Worm (Caenorhabditis elegans): ENCODE results near the gene ZK792.7.

ZK792.7 gene

DNA sequence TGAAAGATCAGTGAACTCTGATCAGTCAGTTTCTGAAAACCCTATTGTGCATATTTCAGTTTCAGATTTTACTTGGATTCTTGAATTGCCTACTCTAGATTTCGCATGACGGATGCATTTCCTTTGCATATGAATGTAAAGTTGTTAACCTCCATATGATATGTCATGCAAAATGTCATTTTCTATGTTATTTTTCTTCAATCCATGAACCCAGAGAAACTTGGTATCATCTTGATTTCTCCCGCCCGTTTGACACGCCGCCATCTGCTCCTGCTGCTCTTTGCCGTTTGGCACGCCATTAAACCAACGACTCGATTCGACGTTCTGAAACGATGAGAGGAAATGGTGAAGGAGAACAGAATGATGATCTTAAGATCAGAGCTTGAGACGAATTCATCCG lies 43.9 kb upstream of the ZK792.7 start:
- TF ChIP-seq unc-39 (tag; optimal IDR thresholded peaks at IDR 0.05) (no peak), C34F6.9 (tag; optimal IDR thresholded peaks at IDR 0.05) (no peak), ama-1 (optimal IDR thresholded peaks at IDR 0.05) (no peak), nhr-23 (tag; optimal IDR thresholded peaks at IDR 0.05) (no peak), mbf-1 (tag; optimal IDR thresholded peaks at IDR 0.05) (no peak), nhr-25 (tag; optimal IDR thresholded peaks at IDR 0.05) (no peak), alr-1 (tag; optimal IDR thresholded peaks at IDR 0.05) (no peak), nhr-77 (tag; optimal IDR thresholded peaks at IDR 0.05) (no peak), crh-2 (tag; optimal IDR thresholded peaks at IDR 0.05) (no peak), nhr-12 (tag; optimal IDR thresholded peaks at IDR 0.05) (no peak), sma-3 (GFP tag; optimal IDR thresholded peaks at IDR 0.05) (no peak), nhr-6 (tag; optimal IDR thresholded peaks at IDR 0.05) (no peak), lsy-2 (tag; optimal IDR thresholded peaks at IDR 0.05) (no peak), nhr-21 (tag; optimal IDR thresholded peaks at IDR 0.05) (no peak), ztf-4 (tag; optimal IDR thresholded peaks at IDR 0.05) (no peak), lin-13 (GFP tag; optimal IDR thresholded peaks at IDR 0.05) (no peak), elt-3 (tag; optimal IDR thresholded peaks at IDR 0.05) (no peak), peb-1 (tag; optimal IDR thresholded peaks at IDR 0.05) (no peak)

DNA sequence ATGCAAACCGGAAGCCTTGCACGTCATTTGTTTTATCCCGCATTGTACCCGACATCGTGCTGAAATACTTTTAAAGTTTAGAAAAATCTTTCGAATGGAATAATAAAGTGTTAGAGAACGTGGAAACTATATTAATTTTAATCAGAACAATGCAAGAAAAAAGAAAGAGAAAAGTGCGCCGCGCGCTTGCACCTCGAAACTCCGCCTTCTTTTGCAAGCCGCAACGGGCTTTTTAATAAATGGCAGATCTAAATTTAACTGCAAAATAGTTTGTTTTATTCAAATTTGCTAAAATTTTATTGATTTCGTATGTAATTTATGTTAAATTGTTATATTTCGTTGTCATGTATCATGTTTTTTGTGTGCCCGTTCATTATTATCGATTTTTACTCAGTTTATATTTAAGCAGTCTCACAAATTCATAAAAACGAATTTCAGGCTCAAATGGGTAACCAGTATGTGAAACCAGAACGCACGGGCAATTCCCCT lies 42.2 kb upstream of the ZK792.7 start, which contains the start of the genes acl-3 and ndub-6:
Gene acl-3, minus strand, starts transcription at position 59 of the 489 bp plus-strand sequence.
Gene ndub-6, plus strand, starts transcription at position 439 of the 489 bp plus-strand sequence.
- TF ChIP-seq C34F6.9 (tag; optimal IDR thresholded peaks at IDR 0.05) (peak; percentile 8), mab-5 (tag; optimal IDR thresholded peaks at IDR 0.05) (no peak), lsy-2 (tag; optimal IDR thresholded peaks at IDR 0.05) (peak in 1 of 2 experiments; percentile 14)

DNA sequence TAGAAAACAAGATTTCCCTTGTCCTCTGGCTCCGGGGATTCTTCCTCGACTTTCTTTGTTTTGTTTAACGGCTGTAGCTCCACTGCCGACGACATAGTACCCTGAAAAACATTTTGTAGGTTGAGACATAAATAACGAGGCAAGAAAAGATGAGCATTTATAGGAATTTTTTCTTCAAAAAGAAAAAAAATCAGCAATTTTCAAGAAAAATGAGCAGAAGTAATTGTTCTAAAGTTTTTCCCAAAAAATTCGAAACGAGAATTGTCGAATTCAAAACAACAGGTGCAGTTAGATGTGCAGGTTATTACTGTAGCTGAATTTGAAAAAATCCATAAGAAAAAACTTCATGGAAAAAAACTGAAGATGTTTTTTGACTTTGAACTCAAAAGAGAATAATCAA lies 38.9 kb upstream of the ZK792.7 start, which contains the start of gene ent-1:
Gene ent-1, minus strand, starts transcription at position 101 of the 400 bp plus-strand sequence.
- TF ChIP-seq crh-2 (tag; optimal IDR thresholded peaks at IDR 0.05) (no peak), lsy-2 (tag; optimal IDR thresholded peaks at IDR 0.05) (peak in 1 of 2 experiments; percentile 4)

DNA sequence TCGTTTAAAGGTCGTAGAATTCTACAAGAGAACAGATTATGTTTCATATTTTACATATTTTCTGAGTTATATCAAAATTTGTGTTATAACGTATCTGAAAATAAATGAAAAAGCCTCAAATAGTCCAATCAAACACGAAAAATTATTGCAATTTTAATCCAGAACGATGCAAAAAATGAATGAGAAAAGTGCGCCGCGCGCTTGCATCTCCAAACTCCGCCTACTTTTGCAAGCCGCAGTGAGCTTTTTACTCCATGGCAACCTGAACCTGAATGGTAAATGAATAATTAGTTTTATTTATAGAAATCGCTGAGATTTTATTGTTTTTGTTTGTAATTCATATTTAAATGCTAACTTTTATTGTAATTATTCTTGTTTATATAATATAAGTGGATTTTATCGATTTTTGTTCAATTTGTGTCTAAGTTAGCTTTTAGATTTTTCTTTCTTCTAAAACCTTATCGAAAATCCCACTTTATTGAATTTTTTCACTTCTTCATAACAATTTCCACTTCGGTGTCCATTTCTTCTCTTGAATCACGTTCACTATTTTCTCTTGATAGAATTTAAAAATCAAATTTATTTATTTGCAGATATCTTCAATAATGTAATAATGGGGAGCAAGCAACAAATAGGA lies 38.0 kb upstream of the ZK792.7 start, which contains the start of gene ZK809.5:
Gene ZK809.5, plus strand, starts transcription at position 587 of the 637 bp plus-strand sequence.
- TF ChIP-seq lin-13 (GFP tag; optimal IDR thresholded peaks at IDR 0.05), result no peak
- TF ChIP-seq lin-11 (tag; optimal IDR thresholded peaks at IDR 0.05), result peak; percentile 16
- TF ChIP-seq lsy-2 (tag; optimal IDR thresholded peaks at IDR 0.05), result peak in 1 of 2 experiments; percentile 23
- peak; percentile 37 for TF ChIP-seq unc-55 (GFP tag; optimal IDR thresholded peaks at IDR 0.05)
- TF ChIP-seq aly-2 (tag; optimal IDR thresholded peaks at IDR 0.05), result no peak

DNA sequence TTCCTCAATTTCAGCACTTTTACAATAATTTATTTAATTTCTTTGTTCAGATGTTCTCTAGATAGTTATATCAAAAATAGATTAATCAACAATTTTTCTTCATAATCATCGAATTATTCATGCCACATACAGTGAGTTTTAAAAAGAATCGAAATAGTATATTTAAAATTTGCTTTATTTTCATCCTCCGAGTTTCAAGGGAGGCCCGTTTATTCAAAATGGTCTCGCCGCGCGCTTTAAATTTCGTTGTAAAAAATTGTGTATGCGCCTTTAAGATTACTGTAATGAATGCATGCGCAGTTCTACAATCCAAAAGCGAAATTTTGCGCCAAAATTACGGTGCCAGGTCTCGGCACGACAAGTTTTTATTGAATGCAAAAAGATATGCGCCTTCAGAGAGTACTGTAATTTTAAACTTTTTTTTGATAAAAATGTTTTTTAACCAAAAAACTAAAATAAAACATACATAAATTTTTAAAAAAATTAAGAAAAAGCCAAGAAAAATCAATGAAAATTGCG lies 34.4 kb upstream of the ZK792.7 start, which contains the start of gene ZK792.1:
Gene ZK792.1, plus strand, starts transcription at position 51 of the 519 bp plus-strand sequence.
- TF ChIP-seq nhr-25 (tag; optimal IDR thresholded peaks at IDR 0.05) (no peak), ztf-4 (tag; optimal IDR thresholded peaks at IDR 0.05) (no peak), zag-1 (tag; optimal IDR thresholded peaks at IDR 0.05) (no peak), F13H6.1 (tag; optimal IDR thresholded peaks at IDR 0.05) (no peak), lin-39 (tag; optimal IDR thresholded peaks at IDR 0.05) (no peak), ceh-16 (tag; optimal IDR thresholded peaks at IDR 0.05) (no peak), sma-3 (GFP tag; optimal IDR thresholded peaks at IDR 0.05) (no peak), lin-11 (tag; optimal IDR thresholded peaks at IDR 0.05) (no peak), sem-4 (tag; optimal IDR thresholded peaks at IDR 0.05) (no peak), lin-13 (GFP tag; optimal IDR thresholded peaks at IDR 0.05) (no peak), egl-27 (tag; optimal IDR thresholded peaks at IDR 0.05) (no peak), Y55F3AM.14 (GFP tag; optimal IDR thresholded peaks at IDR 0.05) (no peak), alr-1 (tag; optimal IDR thresholded peaks at IDR 0.05) (no peak), mab-5 (tag; optimal IDR thresholded peaks at IDR 0.05) (no peak), crh-2 (tag; optimal IDR thresholded peaks at IDR 0.05) (no peak), fos-1 (tag; optimal IDR thresholded peaks at IDR 0.05) (no peak), snpc-4 (tag; optimal IDR thresholded peaks at IDR 0.05) (no peak), ztf-11 (tag; optimal IDR thresholded peaks at IDR 0.05) (no peak), skn-1 (tag; optimal IDR thresholded peaks at IDR 0.05) (no peak), ztf-1 (GFP tag; conservative IDR thresholded peaks at IDR 0.05) (no peak)
